Fruit fly (Drosophila melanogaster) whole organism, embryonic: ENCODE results near the gene red.

Experiments used
- Bteb2 ChIP-seq: fragments of 200-800 bp; sonication (Bioruptor generic); optimal IDR thresholded peaks from 2 replicates; lab custom pipeline; 2016; ENCODE audit warnings: missing biosample characterization, missing genetic modification characterization
- CG1024 ChIP-seq: fragments of 200-800 bp; sonication (Bioruptor generic); IDR thresholded peaks from 2 replicates; pipeline ENCODE4 v1.3.6; 2022; ENCODE audit warnings: missing biosample characterization, missing genetic modification characterization
- CG10274 ChIP-seq: fragments of 200-800 bp; sonication (Bioruptor generic); optimal IDR thresholded peaks from 3 replicates; lab custom pipeline; 2017; ENCODE audit warnings: missing biosample characterization, mild to moderate bottlenecking, missing genetic modification characterization
- CG10321 ChIP-seq: fragments of 200-800 bp; sonication (Bioruptor generic); IDR thresholded peaks from 2 replicates; pipeline ENCODE4 v1.3.6; 2022; ENCODE audit warnings: missing biosample characterization, missing genetic modification characterization
- CG10543 ChIP-seq: fragments of 200-800 bp; sonication (Bioruptor generic); optimal IDR thresholded peaks from 3 replicates; lab custom pipeline; 2017; ENCODE audit warnings: missing biosample characterization, mild to moderate bottlenecking, missing genetic modification characterization, moderate library complexity
- CG11398 ChIP-seq: fragments of 200-800 bp; sonication (Bioruptor generic); optimal IDR thresholded peaks from 2 replicates; lab custom pipeline; 2016; ENCODE audit warnings: missing biosample characterization, missing genetic modification characterization
- CG11695 ChIP-seq: fragments of 200-800 bp; sonication (Bioruptor generic); IDR thresholded peaks from 3 replicates; pipeline ENCODE4 v1.3.6; 2022; ENCODE audit warnings: missing biosample characterization, missing genetic modification characterization
- CG11696 ChIP-seq: fragments of 200-800 bp; sonication (Bioruptor generic); IDR thresholded peaks from 2 replicates; pipeline ENCODE4 v1.3.6; 2022; ENCODE audit warnings: missing biosample characterization, missing genetic modification characterization
- CG12104 ChIP-seq: fragments of 200-800 bp; sonication (Bioruptor generic); optimal IDR thresholded peaks from 3 replicates; lab custom pipeline; 2016; ENCODE audit warnings: missing biosample characterization, missing genetic modification characterization
- CG12236 ChIP-seq: fragments of 200-800 bp; sonication (Bioruptor generic); optimal IDR thresholded peaks from 2 replicates; lab custom pipeline; 2016; ENCODE audit warnings: missing biosample characterization, missing genetic modification characterization
- CG12391 ChIP-seq: fragments of 200-800 bp; sonication (Bioruptor generic); optimal IDR thresholded peaks from 3 replicates; lab custom pipeline; 2018; ENCODE audit warnings: missing biosample characterization, mild to moderate bottlenecking, missing genetic modification characterization, moderate library complexity
- CG13775 ChIP-seq: fragments of 200-800 bp; sonication (Bioruptor generic); optimal IDR thresholded peaks from 3 replicates; lab custom pipeline; 2017; ENCODE audit warnings: missing biosample characterization, mild to moderate bottlenecking, missing genetic modification characterization
- CG14860 ChIP-seq: fragments of 200-800 bp; sonication (Bioruptor generic); IDR thresholded peaks from 3 replicates; pipeline ENCODE4 v1.3.6; 2022; ENCODE audit warnings: missing biosample characterization, missing genetic modification characterization; ENCODE audit not compliant: partially characterized antibody
- CG15269 ChIP-seq: fragments of 200-800 bp; sonication (Bioruptor generic); optimal IDR thresholded peaks from 2 replicates; lab custom pipeline; 2018; ENCODE audit warnings: missing biosample characterization, mild to moderate bottlenecking, missing genetic modification characterization, moderate library complexity
- CG17568 ChIP-seq: fragments of 200-800 bp; sonication (Bioruptor generic); optimal IDR thresholded peaks from 2 replicates; lab custom pipeline; 2018; ENCODE audit warnings: missing biosample characterization, mild to moderate bottlenecking, missing genetic modification characterization, moderate library complexity
- CG18476 ChIP-seq: fragments of 200-800 bp; sonication (Bioruptor generic); optimal IDR thresholded peaks from 2 replicates; lab custom pipeline; 2016; ENCODE audit warnings: missing biosample characterization, mild to moderate bottlenecking, missing genetic modification characterization
- CG2199 ChIP-seq: fragments of 200-800 bp; sonication (Bioruptor generic); IDR thresholded peaks from 3 replicates; pipeline ENCODE4 v1.3.6; 2022; ENCODE audit warnings: missing biosample characterization, missing genetic modification characterization
- CG2875 ChIP-seq: fragments of 200-800 bp; sonication (Bioruptor generic); optimal IDR thresholded peaks from 2 replicates; lab custom pipeline; 2017; ENCODE audit warnings: missing biosample characterization, mild to moderate bottlenecking, missing genetic modification characterization, missing genetic modification reagents
- CG32767 ChIP-seq: fragments of 200-800 bp; sonication (Bioruptor generic); IDR thresholded peaks from 2 replicates; pipeline ENCODE4 v1.3.6; 2022; ENCODE audit warnings: missing biosample characterization, missing genetic modification characterization
- CG3847 ChIP-seq: fragments of 200-800 bp; sonication (Bioruptor generic); IDR thresholded peaks from 2 replicates; pipeline ENCODE4 v1.3.6; 2022; ENCODE audit warnings: missing biosample characterization, missing genetic modification characterization
- CG4282 ChIP-seq: fragments of 200-800 bp; sonication (Bioruptor generic); optimal IDR thresholded peaks from 2 replicates; lab custom pipeline; 2016; ENCODE audit warnings: missing biosample characterization, missing genetic modification characterization
- CG4617 ChIP-seq: fragments of 200-800 bp; sonication (Bioruptor generic); optimal IDR thresholded peaks from 3 replicates; lab custom pipeline; 2016; ENCODE audit warnings: missing biosample characterization, missing genetic modification characterization, borderline replicate concordance
- CG9797 ChIP-seq: fragments of 200-800 bp; sonication (Bioruptor generic); optimal IDR thresholded peaks from 3 replicates; lab custom pipeline; 2018; ENCODE audit warnings: missing biosample characterization, mild to moderate bottlenecking, missing genetic modification characterization
- Camta ChIP-seq: fragments of 200-800 bp; sonication (Bioruptor generic); optimal IDR thresholded peaks from 2 replicates; lab custom pipeline; 2016; ENCODE audit warnings: missing biosample characterization, missing genetic modification characterization
- D19A ChIP-seq: fragments of 200-800 bp; optimal IDR thresholded peaks from 3 replicates; lab custom pipeline; 2019; ENCODE audit warnings: missing biosample characterization, mild to moderate bottlenecking, missing genetic modification characterization, moderate library complexity
- Dll ChIP-seq: fragments of 200-800 bp; sonication (Bioruptor generic); IDR thresholded peaks from 4 replicates; pipeline ENCODE4 v1.3.6; 2022; ENCODE audit warnings: missing biosample characterization, missing genetic modification characterization; ENCODE audit not compliant: partially characterized antibody
- Drgx ChIP-seq: fragments of 200-800 bp; sonication (Bioruptor generic); IDR thresholded peaks from 2 replicates; pipeline ENCODE4 v1.3.6; 2022; ENCODE audit warnings: missing biosample characterization, missing genetic modification characterization
- Ets97D ChIP-seq: fragments of 200-800 bp; sonication (Bioruptor generic); optimal IDR thresholded peaks from 3 replicates; lab custom pipeline; 2016; ENCODE audit warnings: missing biosample characterization, missing genetic modification characterization
- HLHmδ ChIP-seq: fragments of 200-800 bp; sonication (Bioruptor generic); optimal IDR thresholded peaks from 2 replicates; lab custom pipeline; 2018; ENCODE audit warnings: missing biosample characterization, mild to moderate bottlenecking, missing genetic modification characterization, moderate library complexity
- Meics ChIP-seq: fragments of 200-800 bp; sonication (Bioruptor generic); optimal IDR thresholded peaks from 2 replicates; lab custom pipeline; 2017; ENCODE audit warnings: missing biosample characterization, mild to moderate bottlenecking, missing genetic modification characterization
- Mrtf ChIP-seq: fragments of 200-800 bp; sonication (Bioruptor generic); IDR thresholded peaks from 3 replicates; pipeline ENCODE4 v1.3.6; 2022; ENCODE audit warnings: missing biosample characterization, missing genetic modification characterization
- Myb ChIP-seq: fragments of 200-800 bp; sonication (Bioruptor generic); optimal IDR thresholded peaks from 2 replicates; lab custom pipeline; 2016; ENCODE audit warnings: missing biosample characterization, missing genetic modification characterization
- PHDP ChIP-seq: fragments of 200-800 bp; sonication (Bioruptor generic); optimal IDR thresholded peaks from 3 replicates; lab custom pipeline; 2018; ENCODE audit warnings: missing biosample characterization, mild to moderate bottlenecking, missing genetic modification characterization, moderate library complexity
- Poxn ChIP-seq: fragments of 200-800 bp; sonication (Bioruptor generic); IDR thresholded peaks from 2 replicates; pipeline ENCODE4 v1.3.6; 2022; ENCODE audit warnings: missing biosample characterization, missing genetic modification characterization
- Sox102F ChIP-seq: fragments of 200-800 bp; sonication (Bioruptor generic); optimal IDR thresholded peaks from 2 replicates; lab custom pipeline; 2018; ENCODE audit warnings: missing biosample characterization, mild to moderate bottlenecking, missing genetic modification characterization, moderate library complexity
- Tbp ChIP-seq: fragments of >200 bp; optimal IDR thresholded peaks from 2 replicates; lab custom pipeline; 2018; ENCODE audit warnings: missing biosample characterization, missing genetic modification characterization
- Xbp1 ChIP-seq: fragments of 200-800 bp; sonication (Bioruptor generic); optimal IDR thresholded peaks from 3 replicates; lab custom pipeline; 2016; ENCODE audit warnings: missing biosample characterization, mild to moderate bottlenecking, missing genetic modification characterization
- Xrp1 ChIP-seq: fragments of 200-800 bp; sonication (Bioruptor generic); IDR thresholded peaks from 2 replicates; pipeline ENCODE4 v1.3.6; 2022; ENCODE audit warnings: missing biosample characterization, missing genetic modification characterization
- abd-A ChIP-seq: fragments of 200-800 bp; sonication (Bioruptor generic); optimal IDR thresholded peaks from 3 replicates; lab custom pipeline; 2019; ENCODE audit warnings: missing biosample characterization, mild to moderate bottlenecking, missing genetic modification characterization, moderate library complexity
- bcd ChIP-seq: fragments of 200-800 bp; sonication (Bioruptor generic); optimal IDR thresholded peaks from 2 replicates; lab custom pipeline; 2017; ENCODE audit warnings: missing biosample characterization, mild to moderate bottlenecking, missing genetic modification characterization
- disco-r ChIP-seq: fragments of 200-800 bp; sonication (Bioruptor generic); optimal IDR thresholded peaks from 2 replicates; lab custom pipeline; 2016; ENCODE audit warnings: missing biosample characterization, missing genetic modification characterization
- dmrt99B ChIP-seq: fragments of 200-800 bp; sonication (Bioruptor generic); optimal IDR thresholded peaks from 2 replicates; lab custom pipeline; 2018; ENCODE audit warnings: missing biosample characterization, mild to moderate bottlenecking, missing genetic modification characterization, moderate library complexity
- lbe ChIP-seq: fragments of 200-800 bp; sonication (Bioruptor generic); optimal IDR thresholded peaks from 2 replicates; lab custom pipeline; 2016; ENCODE audit warnings: missing biosample characterization, mild to moderate bottlenecking, missing genetic modification characterization
- pan ChIP-seq, 4 experiments: fragments of >200 bp in 3 of 4; fragments of 200-800 bp in 1 of 4; sonication (Bioruptor generic) in 1 of 4; optimal IDR thresholded peaks in 3 of 4; IDR thresholded peaks in 1 of 4; 2 replicates each; pipeline versions ENCODE4 v1.3.6 to Lab custom; 2017 to 2022; ENCODE audit warnings: missing biosample characterization in 2 of 4, missing genetic modification characterization in 2 of 4, mixed read lengths in 1 of 4
- pros ChIP-seq: fragments of 200-800 bp; sonication (Bioruptor generic); optimal IDR thresholded peaks from 3 replicates; lab custom pipeline; 2019; ENCODE audit warnings: missing biosample characterization, mild to moderate bottlenecking, missing genetic modification characterization, moderate library complexity
- slp2 ChIP-seq: fragments of 200-800 bp; sonication (Bioruptor generic); optimal IDR thresholded peaks from 2 replicates; lab custom pipeline; 2016; ENCODE audit warnings: missing biosample characterization, missing genetic modification characterization
- ssp ChIP-seq: fragments of 200-800 bp; sonication (Bioruptor generic); IDR thresholded peaks from 2 replicates; pipeline ENCODE4 v1.3.6; 2022; ENCODE audit warnings: missing biosample characterization, missing genetic modification characterization
- tio ChIP-seq: fragments of 200-800 bp; sonication (Bioruptor generic); optimal IDR thresholded peaks from 2 replicates; lab custom pipeline; 2017; ENCODE audit warnings: missing biosample characterization, missing genetic modification characterization, inconsistent platforms
- wdn ChIP-seq: fragments of 200-800 bp; sonication (Bioruptor generic); IDR thresholded peaks from 2 replicates; pipeline ENCODE4 v1.3.6; 2022; ENCODE audit warnings: missing biosample characterization, missing genetic modification characterization

Gene red

DNA sequence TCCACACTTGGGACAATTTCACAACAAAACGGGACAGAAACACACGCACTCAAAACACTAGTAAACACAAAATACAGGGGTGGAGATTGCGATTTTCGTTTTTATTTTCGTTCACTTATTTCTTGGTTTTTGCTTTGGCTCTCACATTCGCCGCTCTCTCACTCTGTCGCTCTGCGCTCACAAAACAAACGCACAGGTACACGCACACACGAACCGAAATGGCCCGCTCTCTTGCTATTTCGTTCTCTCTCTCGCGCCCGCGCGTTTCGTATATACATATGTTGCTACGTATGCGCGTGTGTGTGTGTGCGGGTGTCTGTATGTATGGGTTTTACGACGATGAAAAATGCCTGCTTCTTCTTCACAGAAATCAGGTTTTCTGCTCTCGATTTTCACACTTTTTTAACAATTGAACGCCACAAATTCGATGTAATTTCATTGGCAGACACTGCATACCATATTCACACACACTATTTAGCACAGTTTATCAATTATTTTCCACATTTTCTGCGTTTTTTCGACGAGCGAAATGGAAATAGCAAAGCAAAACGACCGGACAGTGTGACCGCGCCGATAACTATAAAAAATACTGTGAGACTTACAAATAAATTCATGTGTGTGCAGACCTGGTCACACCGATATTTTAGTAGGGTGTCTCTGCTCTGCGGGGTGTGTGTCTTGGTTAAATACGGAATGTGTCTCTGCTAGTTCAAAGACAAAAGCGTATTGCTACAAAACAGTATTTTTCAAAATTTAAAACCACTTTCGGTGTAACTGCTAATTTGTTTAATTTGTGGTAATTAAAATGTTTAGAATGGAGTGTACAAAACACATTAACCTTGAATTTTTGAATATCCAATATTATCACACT lies 2.3 kb upstream of the red start, which contains the start of gene trx (continued):
- TF ChIP-seq Xbp1 (GFP tag; lab: Kevin White, UChicago), result no peak
- TF ChIP-seq CG11696 (GFP tag; lab: Robert Waterston, UW), result no peak
- no peak for TF ChIP-seq CG10274
- TF ChIP-seq PHDP (tag; lab: Kevin White, UChicago), result peak; percentile 7
- no peak for TF ChIP-seq HLHmδ (GFP tag; lab: Kevin White, UChicago)
- peak; percentile 90 for TF ChIP-seq abd-A (tag; lab: Kevin White, UChicago)
- no peak for TF ChIP-seq dmrt99B (tag; lab: Kevin White, UChicago)
- TF ChIP-seq Myb (GFP tag; lab: Kevin White, UChicago), result peak; percentile 100
- no peak for TF ChIP-seq tio
- TF ChIP-seq CG3847 (GFP tag; lab: Robert Waterston, UW), result no peak
- TF ChIP-seq CG12236, result no peak
- TF ChIP-seq CG13775, result no peak
- TF ChIP-seq Tbp (GFP tag; lab: Kevin White, UChicago), result no peak
- TF ChIP-seq disco-r (GFP tag; lab: Kevin White, UChicago), result no peak
- TF ChIP-seq Poxn, result no peak
- TF ChIP-seq CG2875 (GFP tag; lab: Kevin White, UChicago), result no peak
- peak; percentile 33 for TF ChIP-seq CG10543 (GFP tag; lab: Kevin White, UChicago)
- peak; percentile 61 for TF ChIP-seq pros (GFP tag; lab: Kevin White, UChicago)
- no peak for TF ChIP-seq CG2199 (GFP tag; lab: Robert Waterston, UW)
- TF ChIP-seq ssp (GFP tag; lab: Robert Waterston, UW), result no peak
- no peak for TF ChIP-seq Bteb2
- no peak for TF ChIP-seq pan (optimal IDR thresholded peaks at IDR 0.05; lab: Kevin White, UChicago)
- no peak for TF ChIP-seq pan (GFP tag; optimal IDR thresholded peaks at IDR 0.05 in 1 of 2, IDR thresholded peaks at IDR 0.05 in 1 of 2)
- no peak for TF ChIP-seq CG10321
- no peak for TF ChIP-seq CG14860 (GFP tag; lab: Robert Waterston, UW)
- no peak for TF ChIP-seq wdn (GFP tag; lab: Robert Waterston, UW)
- TF ChIP-seq Ets97D (GFP tag; lab: Kevin White, UChicago), result peak; percentile 81
- TF ChIP-seq Mrtf, result no peak
- TF ChIP-seq CG15269 (tag; lab: Kevin White, UChicago), result no peak
- no peak for TF ChIP-seq slp2 (GFP tag; lab: Kevin White, UChicago)
- TF ChIP-seq Camta, result no peak
- no peak for TF ChIP-seq Drgx (GFP tag; lab: Robert Waterston, UW)
- TF ChIP-seq CG1024 (GFP tag; lab: Robert Waterston, UW), result no peak
- TF ChIP-seq CG4282 (GFP tag; lab: Kevin White, UChicago), result no peak
- TF ChIP-seq Sox102F (GFP tag; lab: Kevin White, UChicago), result no peak
- no peak for TF ChIP-seq Meics
- peak; percentile 100 for TF ChIP-seq CG17568 (GFP tag; lab: Kevin White, UChicago)
- TF ChIP-seq Xrp1 (GFP tag; lab: Robert Waterston, UW), result no peak
- no peak for TF ChIP-seq Dll
- peak; percentile 78 for TF ChIP-seq lbe
- TF ChIP-seq CG12391 (tag; lab: Kevin White, UChicago), result peak; percentile 2
- peak; percentile 17 for TF ChIP-seq bcd
- TF ChIP-seq D19A (tag; lab: Kevin White, UChicago), result no peak
- no peak for TF ChIP-seq CG32767 (GFP tag; lab: Robert Waterston, UW)
- peak; percentile 99 for TF ChIP-seq CG9797 (GFP tag; lab: Kevin White, UChicago)
- TF ChIP-seq CG18476 (GFP tag; lab: Kevin White, UChicago), result no peak
- TF ChIP-seq CG11695, result no peak
- TF ChIP-seq CG12104 (GFP tag; lab: Kevin White, UChicago), result no peak
- TF ChIP-seq CG11398 (GFP tag; lab: Kevin White, UChicago), result no peak
- TF ChIP-seq CG4617, result peak; percentile 95
